Fruit fly (Drosophila melanogaster) whole organism, embryonic: ENCODE data around the gene Sld5.

Experiments used
- Adf1 ChIP-seq: fragments of 200-800 bp; sonication (Bioruptor generic); IDR thresholded peaks from 2 replicates; pipeline ENCODE4 v1.3.6; 2022; ENCODE audit warnings: missing biosample characterization, missing genetic modification characterization
- Atf3 ChIP-seq: fragments of 200-800 bp; sonication (Bioruptor generic); optimal IDR thresholded peaks from 3 replicates; lab custom pipeline; 2016; ENCODE audit warnings: missing biosample characterization, missing genetic modification characterization
- CG10147 ChIP-seq: fragments of 200-800 bp; sonication (Bioruptor generic); optimal IDR thresholded peaks from 2 replicates; lab custom pipeline; 2019; ENCODE audit warnings: missing biosample characterization, mild to moderate bottlenecking, missing genetic modification characterization, moderate library complexity
- CG10366 ChIP-seq: fragments of 200-800 bp; sonication (Bioruptor generic); IDR thresholded peaks from 2 replicates; pipeline ENCODE4 v1.3.6; 2022; ENCODE audit warnings: missing biosample characterization, missing genetic modification characterization
- CG13123 ChIP-seq: fragments of 200-800 bp; sonication (Bioruptor generic); optimal IDR thresholded peaks from 2 replicates; lab custom pipeline; 2016; ENCODE audit warnings: missing biosample characterization, missing genetic modification characterization
- CG14710 ChIP-seq: fragments of 200-800 bp; sonication (Bioruptor generic); optimal IDR thresholded peaks from 3 replicates; lab custom pipeline; 2019; ENCODE audit warnings: missing biosample characterization, mild to moderate bottlenecking, missing genetic modification characterization, moderate library complexity
- CG1602 ChIP-seq: fragments of 200-800 bp; sonication (Bioruptor generic); optimal IDR thresholded peaks from 3 replicates; lab custom pipeline; 2016; ENCODE audit warnings: missing biosample characterization, missing genetic modification characterization
- CG17186 ChIP-seq: fragments of 200-800 bp; sonication (Bioruptor generic); optimal IDR thresholded peaks from 3 replicates; lab custom pipeline; 2017; ENCODE audit warnings: missing biosample characterization, missing genetic modification reagents, missing genetic modification characterization
- CG17361 ChIP-seq: fragments of 200-800 bp; sonication (Bioruptor generic); IDR thresholded peaks from 3 replicates; pipeline ENCODE4 v1.3.6; 2022; ENCODE audit warnings: missing biosample characterization, missing genetic modification characterization
- CG1832 ChIP-seq: fragments of 200-800 bp; sonication (Bioruptor generic); optimal IDR thresholded peaks from 2 replicates; lab custom pipeline; 2017; ENCODE audit warnings: missing biosample characterization, mild to moderate bottlenecking, missing genetic modification characterization, inconsistent platforms
- CG31224 ChIP-seq: fragments of 200-800 bp; sonication (Bioruptor generic); IDR thresholded peaks from 2 replicates; pipeline ENCODE4 v1.3.6; 2022; ENCODE audit warnings: missing biosample characterization, missing genetic modification characterization
- CG3163 ChIP-seq: fragments of 200-800 bp; sonication (Bioruptor generic); optimal IDR thresholded peaks from 3 replicates; lab custom pipeline; 2016; ENCODE audit warnings: missing biosample characterization, missing genetic modification characterization
- CG32772 ChIP-seq: fragments of 200-800 bp; sonication (Bioruptor generic); IDR thresholded peaks from 2 replicates; pipeline ENCODE4 v1.3.6; 2022; ENCODE audit warnings: missing biosample characterization, missing genetic modification characterization
- CG3281 ChIP-seq: fragments of 200-800 bp; sonication (Bioruptor generic); optimal IDR thresholded peaks from 3 replicates; lab custom pipeline; 2017; ENCODE audit warnings: missing biosample characterization, mild to moderate bottlenecking, missing genetic modification characterization
- CG6791 ChIP-seq: fragments of 200-800 bp; sonication (Bioruptor generic); IDR thresholded peaks from 3 replicates; pipeline ENCODE4 v1.3.6; 2022; ENCODE audit warnings: missing biosample characterization, missing genetic modification characterization; ENCODE audit not compliant: partially characterized antibody
- CG6854 ChIP-seq: fragments of 200-800 bp; sonication (Bioruptor generic); optimal IDR thresholded peaks from 3 replicates; lab custom pipeline; 2017; ENCODE audit warnings: missing biosample characterization, mild to moderate bottlenecking, missing genetic modification characterization
- CG7271 ChIP-seq: fragments of 200-800 bp; sonication (Bioruptor generic); optimal IDR thresholded peaks from 2 replicates; lab custom pipeline; 2018; ENCODE audit warnings: missing biosample characterization, mild to moderate bottlenecking, missing genetic modification characterization, moderate library complexity
- CG7928 ChIP-seq: fragments of 200-800 bp; sonication (Bioruptor generic); optimal IDR thresholded peaks from 2 replicates; lab custom pipeline; 2017; ENCODE audit warnings: missing biosample characterization, mild to moderate bottlenecking, missing genetic modification characterization
- CG7987 ChIP-seq: fragments of 200-800 bp; sonication (Bioruptor generic); optimal IDR thresholded peaks from 2 replicates; lab custom pipeline; 2018; ENCODE audit warnings: missing biosample characterization, mild to moderate bottlenecking, missing genetic modification characterization, moderate library complexity
- CHES-1-like ChIP-seq: fragments of 200-800 bp; sonication (Bioruptor generic); optimal IDR thresholded peaks from 2 replicates; lab custom pipeline; 2016; ENCODE audit warnings: missing biosample characterization, missing genetic modification characterization
- CrebB ChIP-seq: fragments of 200-800 bp; sonication (Bioruptor generic); optimal IDR thresholded peaks from 3 replicates; lab custom pipeline; 2018; ENCODE audit warnings: missing biosample characterization, mild to moderate bottlenecking, missing genetic modification characterization
- D19A ChIP-seq: fragments of 200-800 bp; optimal IDR thresholded peaks from 3 replicates; lab custom pipeline; 2019; ENCODE audit warnings: missing biosample characterization, mild to moderate bottlenecking, missing genetic modification characterization, moderate library complexity
- Doc2 ChIP-seq: fragments of 200-800 bp; sonication (Bioruptor generic); IDR thresholded peaks from 2 replicates; pipeline ENCODE4 v1.3.6; 2022; ENCODE audit warnings: missing biosample characterization, missing genetic modification characterization
- Dref ChIP-seq: fragments of 200-800 bp; sonication (Bioruptor generic); IDR thresholded peaks from 2 replicates; pipeline ENCODE4 v1.3.6; 2022; ENCODE audit warnings: missing biosample characterization, missing genetic modification characterization
- Drgx ChIP-seq: fragments of 200-800 bp; sonication (Bioruptor generic); IDR thresholded peaks from 2 replicates; pipeline ENCODE4 v1.3.6; 2022; ENCODE audit warnings: missing biosample characterization, missing genetic modification characterization
- ERR ChIP-seq: fragments of 200-800 bp; sonication (Bioruptor generic); optimal IDR thresholded peaks from 2 replicates; lab custom pipeline; 2016; ENCODE audit warnings: missing biosample characterization, missing genetic modification characterization
- Fer2 ChIP-seq: fragments of 200-800 bp; sonication (Bioruptor generic); optimal IDR thresholded peaks from 2 replicates; lab custom pipeline; 2018; ENCODE audit warnings: missing biosample characterization, mild to moderate bottlenecking, missing genetic modification characterization, moderate library complexity
- HHEX ChIP-seq: fragments of 200-800 bp; sonication (Bioruptor generic); optimal IDR thresholded peaks from 3 replicates; lab custom pipeline; 2017; ENCODE audit warnings: missing biosample characterization, mild to moderate bottlenecking, missing genetic modification characterization, missing genetic modification reagents
- Kr ChIP-seq: fragments of 200-800 bp; sonication (Bioruptor generic); optimal IDR thresholded peaks from 2 replicates; lab custom pipeline; 2017; ENCODE audit warnings: missing biosample characterization, mild to moderate bottlenecking, missing genetic modification characterization
- MBD-R2 ChIP-seq: fragments of 200-800 bp; sonication (Bioruptor generic); IDR thresholded peaks from 2 replicates; pipeline ENCODE4 v1.3.6; 2022; ENCODE audit warnings: missing biosample characterization, missing genetic modification characterization
- Nf-YC ChIP-seq: fragments of 200-800 bp; optimal IDR thresholded peaks from 3 replicates; lab custom pipeline; 2019; ENCODE audit warnings: missing biosample characterization, mild to moderate bottlenecking, missing genetic modification characterization, moderate library complexity
- Ptx1 ChIP-seq: fragments of 200-800 bp; sonication (Bioruptor generic); IDR thresholded peaks from 2 replicates; pipeline ENCODE4 v1.3.6; 2022; ENCODE audit warnings: missing biosample characterization, missing genetic modification characterization
- ac ChIP-seq: fragments of 200-800 bp; sonication (Bioruptor generic); optimal IDR thresholded peaks from 3 replicates; lab custom pipeline; 2017; ENCODE audit warnings: missing biosample characterization, mild to moderate bottlenecking, missing genetic modification characterization
- ftz-f1 ChIP-seq: fragments of 200-800 bp; sonication (Bioruptor generic); optimal IDR thresholded peaks from 2 replicates; lab custom pipeline; 2016; ENCODE audit warnings: missing biosample characterization, missing genetic modification characterization
- fu2 ChIP-seq: fragments of 200-800 bp; sonication (Bioruptor generic); optimal IDR thresholded peaks from 2 replicates; lab custom pipeline; 2016; ENCODE audit warnings: missing biosample characterization, missing genetic modification characterization
- gro ChIP-seq: fragments of 200-800 bp; sonication (Bioruptor generic); optimal IDR thresholded peaks from 2 replicates; lab custom pipeline; 2016; ENCODE audit warnings: missing biosample characterization, missing genetic modification characterization
- h ChIP-seq: fragments of >200 bp; optimal IDR thresholded peaks from 2 replicates; lab custom pipeline; 2017
- hb ChIP-seq: fragments of 200-800 bp; sonication (Bioruptor generic); IDR thresholded peaks from 3 replicates; pipeline ENCODE4 v1.3.6; 2022; ENCODE audit warnings: missing biosample characterization, missing genetic modification characterization; ENCODE audit not compliant: partially characterized antibody
- klu ChIP-seq: fragments of 200-800 bp; sonication (Bioruptor generic); IDR thresholded peaks from 2 replicates; pipeline ENCODE4 v1.3.6; 2022; ENCODE audit warnings: missing biosample characterization, missing genetic modification characterization
- mam ChIP-seq: fragments of 200-800 bp; sonication (Bioruptor generic); optimal IDR thresholded peaks from 3 replicates; lab custom pipeline; 2016; ENCODE audit warnings: missing biosample characterization, missing genetic modification characterization
- mirr ChIP-seq: fragments of 200-800 bp; sonication (Bioruptor generic); optimal IDR thresholded peaks from 3 replicates; lab custom pipeline; 2018; ENCODE audit warnings: missing biosample characterization, mild to moderate bottlenecking, missing genetic modification characterization
- nerfin-1 ChIP-seq: fragments of 200-800 bp; sonication (Bioruptor generic); optimal IDR thresholded peaks from 3 replicates; lab custom pipeline; 2019; ENCODE audit warnings: missing biosample characterization, mild to moderate bottlenecking, missing genetic modification characterization, moderate library complexity
- pan ChIP-seq, 4 experiments: fragments of >200 bp in 3 of 4; fragments of 200-800 bp in 1 of 4; sonication (Bioruptor generic) in 1 of 4; optimal IDR thresholded peaks in 3 of 4; IDR thresholded peaks in 1 of 4; 2 replicates each; pipeline versions ENCODE4 v1.3.6 to Lab custom; 2017 to 2022; ENCODE audit warnings: missing biosample characterization in 2 of 4, missing genetic modification characterization in 2 of 4, mixed read lengths in 1 of 4
- prd ChIP-seq, 3 experiments: fragments of >200 bp in 2 of 3; fragments of 200-800 bp in 1 of 3; sonication (Bioruptor generic) in 1 of 3; optimal IDR thresholded peaks in 2 of 3; IDR thresholded peaks in 1 of 3; 2 replicates in 2 of 3; 3 replicates in 1 of 3; pipeline versions ENCODE4 v1.3.6 to Lab custom; 2017 to 2022; ENCODE audit warnings: missing biosample characterization in 1 of 3, missing genetic modification characterization in 1 of 3
- pros ChIP-seq: fragments of 200-800 bp; sonication (Bioruptor generic); optimal IDR thresholded peaks from 3 replicates; lab custom pipeline; 2019; ENCODE audit warnings: missing biosample characterization, mild to moderate bottlenecking, missing genetic modification characterization, moderate library complexity
- pzg ChIP-seq: fragments of 200-800 bp; sonication (Bioruptor generic); optimal IDR thresholded peaks from 3 replicates; lab custom pipeline; 2018; ENCODE audit warnings: missing biosample characterization, mild to moderate bottlenecking, missing genetic modification characterization, moderate library complexity
- sisA ChIP-seq: fragments of 200-800 bp; sonication (Bioruptor generic); IDR thresholded peaks from 2 replicates; pipeline ENCODE4 v1.3.6; 2022; ENCODE audit warnings: missing biosample characterization, missing genetic modification characterization
- sob ChIP-seq: fragments of 200-800 bp; sonication (Bioruptor generic); IDR thresholded peaks from 2 replicates; pipeline ENCODE4 v1.3.6; 2022; ENCODE audit warnings: missing biosample characterization, missing genetic modification characterization
- sqz ChIP-seq: fragments of 200-800 bp; sonication (Bioruptor generic); optimal IDR thresholded peaks from 3 replicates; lab custom pipeline; 2018; ENCODE audit warnings: missing biosample characterization, mild to moderate bottlenecking, missing genetic modification characterization
- twi ChIP-seq: fragments of 200-800 bp; optimal IDR thresholded peaks from 2 replicates; lab custom pipeline; 2019; ENCODE audit warnings: missing biosample characterization, mild to moderate bottlenecking, missing genetic modification characterization, moderate library complexity

The Sld5 gene

dm6 chr3R:26024596-26025213 is 31.6 kb downstream of the Sld5 start:
- TF ChIP-seq Atf3 (GFP tag; lab: Kevin White, UChicago) (no peak), mam (GFP tag; lab: Kevin White, UChicago) (no peak), MBD-R2 (GFP tag; lab: Robert Waterston, UW) (no peak), CG31224 (GFP tag; lab: Robert Waterston, UW) (no peak), klu (no peak), ac (GFP tag; lab: Kevin White, UChicago) (peak; percentile 99), Doc2 (GFP tag; lab: Robert Waterston, UW) (no peak), nerfin-1 (tag; lab: Kevin White, UChicago) (peak; percentile 18), ERR (GFP tag; lab: Kevin White, UChicago) (no peak), CG1602 (GFP tag; lab: Kevin White, UChicago) (no peak), sisA (GFP tag; lab: Robert Waterston, UW) (no peak), CG32772 (no peak), CG6854 (GFP tag; lab: Kevin White, UChicago) (no peak), pros (GFP tag; lab: Kevin White, UChicago) (no peak), h (lab: Kevin White, UChicago) (peak; percentile 12), hb (GFP tag; lab: Robert Waterston, UW) (no peak), Ptx1 (GFP tag; lab: Robert Waterston, UW) (no peak), twi (peak; percentile 90), Adf1 (GFP tag; lab: Robert Waterston, UW) (no peak), Drgx (GFP tag; lab: Robert Waterston, UW) (no peak), Kr (peak; percentile 44), fu2 (GFP tag; lab: Kevin White, UChicago) (no peak), CG7928 (GFP tag; lab: Kevin White, UChicago) (no peak), CG7987 (GFP tag; lab: Kevin White, UChicago) (no peak), CHES-1-like (GFP tag; lab: Kevin White, UChicago) (no peak), CG17361 (GFP tag; lab: Robert Waterston, UW) (no peak), CG3281 (GFP tag; lab: Kevin White, UChicago) (no peak), CG7271 (tag; lab: Kevin White, UChicago) (peak; percentile 13), sob (no peak), Dref (no peak), CG13123 (GFP tag; lab: Kevin White, UChicago) (no peak), CG1832 (GFP tag; lab: Kevin White, UChicago) (peak; percentile 70), HHEX (GFP tag; lab: Kevin White, UChicago) (no peak), ftz-f1 (GFP tag; lab: Kevin White, UChicago) (no peak), D19A (tag; lab: Kevin White, UChicago) (no peak), sqz (GFP tag; lab: Kevin White, UChicago) (peak; percentile 9), CrebB (tag; lab: Kevin White, UChicago) (no peak), CG10366 (GFP tag; lab: Robert Waterston, UW) (no peak), CG3163 (no peak), CG6791 (GFP tag; lab: Robert Waterston, UW) (no peak), gro (GFP tag; lab: Kevin White, UChicago) (no peak), Fer2 (tag; lab: Kevin White, UChicago) (no peak), CG14710 (tag; lab: Kevin White, UChicago) (no peak), pan (optimal IDR thresholded peaks at IDR 0.05; lab: Kevin White, UChicago) (no peak), pan (GFP tag; optimal IDR thresholded peaks at IDR 0.05 in 1 of 2, IDR thresholded peaks at IDR 0.05 in 1 of 2) (no peak), CG10147 (GFP tag; lab: Kevin White, UChicago) (no peak), CG17186 (GFP tag; lab: Kevin White, UChicago) (no peak), pzg (GFP tag; lab: Kevin White, UChicago) (no peak), Nf-YC (tag; lab: Kevin White, UChicago) (no peak), prd (optimal IDR thresholded peaks at IDR 0.05; lab: Kevin White, UChicago) (no peak), prd (GFP tag; IDR thresholded peaks at IDR 0.05; lab: Robert Waterston, UW) (0 out of 3 replicates have a peak, but pooled peaks have one; percentile 7), mirr (GFP tag; lab: Kevin White, UChicago) (no peak)
